Worm (Caenorhabditis elegans): ENCODE results near the gene Y54F10BM.9.

Gene Y54F10BM.9

ce11 chrIII:2253027-2253499 is 51.7 kb downstream of the Y54F10BM.9 start, which contains the start of gene fbxa-73:
TSS of gene fbxa-73 (plus strand) at chrIII:2253449.
- TF ChIP-seq ceh-2 (tag; optimal IDR thresholded peaks at IDR 0.05) (no peak), nfya-1 (tag; optimal IDR thresholded peaks at IDR 0.05) (no peak), tbx-2 (tag; optimal IDR thresholded peaks at IDR 0.05) (no peak), nhr-11 (tag; optimal IDR thresholded peaks at IDR 0.05) (no peak), elt-2 (tag; optimal IDR thresholded peaks at IDR 0.05) (peak; percentile 53), fax-1 (tag; optimal IDR thresholded peaks at IDR 0.05) (no peak)

- TF ChIP-seq hlh-30 (tag; optimal IDR thresholded peaks at IDR 0.05; ENCODE audit: insufficient read depth) (no peak), dve-1 (tag; optimal IDR thresholded peaks at IDR 0.05) (no peak), lin-11 (tag; optimal IDR thresholded peaks at IDR 0.05) (no peak), T23F11.4 (GFP tag; optimal IDR thresholded peaks at IDR 0.05) (no peak), F13H6.1 (tag; optimal IDR thresholded peaks at IDR 0.05) (no peak), npax-4 (tag; optimal IDR thresholded peaks at IDR 0.05) (no peak), hlh-15 (tag; optimal IDR thresholded peaks at IDR 0.05) (no peak), Y22D7AL.16 (tag; optimal IDR thresholded peaks at IDR 0.05) (no peak), syd-9 (tag; optimal IDR thresholded peaks at IDR 0.05) (no peak), fax-1 (tag; optimal IDR thresholded peaks at IDR 0.05) (no peak), fkh-6 (tag; optimal IDR thresholded peaks at IDR 0.05) (no peak), ztf-16 (tag; optimal IDR thresholded peaks at IDR 0.05) (no peak), ceh-22 (tag; optimal IDR thresholded peaks at IDR 0.05) (no peak), nhr-232 (tag; optimal IDR thresholded peaks at IDR 0.05) (no peak), pat-9 (tag; optimal IDR thresholded peaks at IDR 0.05) (no peak), hlh-8 (tag; optimal IDR thresholded peaks at IDR 0.05) (no peak), unc-3 (GFP tag; conservative IDR thresholded peaks at IDR 0.05) (no peak), unc-3 (tag; optimal IDR thresholded peaks at IDR 0.05) (no peak), ceh-45 (GFP tag; IDR thresholded peaks at IDR 0.05) (no peak)
Measured at ce11 chrIII:2251348-2251747, 53.4 kb downstream of the Y54F10BM.9 start, which contains the start of gene fbxa-7. TSS of gene fbxa-7 (minus strand) at chrIII:2251448.

ce11 chrIII:2245727-2246126 is 59.0 kb downstream of the Y54F10BM.9 start, which contains the start of gene srd-67:
TSS of gene srd-67 (minus strand) at chrIII:2245827.
- TF ChIP-seq K02D7.2 (tag; optimal IDR thresholded peaks at IDR 0.05) (no peak), pat-9 (tag; optimal IDR thresholded peaks at IDR 0.05) (no peak), mec-3 (tag; optimal IDR thresholded peaks at IDR 0.05; ENCODE audit: borderline replicate concordance) (no peak), nfya-1 (tag; optimal IDR thresholded peaks at IDR 0.05) (no peak), pag-3 (tag; optimal IDR thresholded peaks at IDR 0.05; ENCODE audit: borderline replicate concordance) (no peak), ceh-14 (tag; optimal IDR thresholded peaks at IDR 0.05) (no peak), odd-2 (tag; optimal IDR thresholded peaks at IDR 0.05) (no peak), ceh-19 (GFP tag; optimal IDR thresholded peaks at IDR 0.05) (no peak), ref-2 (tag; optimal IDR thresholded peaks at IDR 0.05) (no peak), hlh-13 (GFP tag; optimal IDR thresholded peaks at IDR 0.05) (no peak), ets-4 (tag; optimal IDR thresholded peaks at IDR 0.05) (no peak), hlh-15 (tag; optimal IDR thresholded peaks at IDR 0.05) (no peak), fkh-10 (GFP tag; optimal IDR thresholded peaks at IDR 0.05) (no peak), ceh-48 (tag; optimal IDR thresholded peaks at IDR 0.05) (no peak), unc-55 (GFP tag; optimal IDR thresholded peaks at IDR 0.05) (no peak), dmd-4 (tag; optimal IDR thresholded peaks at IDR 0.05; ENCODE audit: borderline replicate concordance) (no peak), pha-2 (tag; optimal IDR thresholded peaks at IDR 0.05) (no peak)

Data from whole organism, late embryonic.